Worm (Caenorhabditis elegans) whole organism, L3 larva: Measurements from ENCODE around the gene dnj-5.

Experiments used
- ZK546.5 ChIP-seq: sonication (generic microtip); optimal IDR thresholded peaks from 2 replicates; lab custom pipeline; 2017; ENCODE audit warnings: missing biosample characterization, missing genetic modification characterization
- ceh-9 ChIP-seq: sonication (generic microtip); optimal IDR thresholded peaks from 2 replicates; lab custom pipeline; 2018; ENCODE audit warnings: missing biosample characterization, missing genetic modification characterization
- daf-12 ChIP-seq: fragments of 150-350 bp; optimal IDR thresholded peaks from 2 replicates; lab custom pipeline; 2014; ENCODE audit warnings: missing biosample characterization, missing genetic modification reagents, missing genetic modification characterization
- nhr-11 ChIP-seq: fragments of 150-350 bp; optimal IDR thresholded peaks from 2 replicates; lab custom pipeline; 2014; ENCODE audit warnings: missing biosample characterization, missing genetic modification characterization
- nhr-28 ChIP-seq: fragments of 150-350 bp; optimal IDR thresholded peaks from 2 replicates; lab custom pipeline; 2014; ENCODE audit warnings: missing biosample characterization, missing genetic modification characterization
- pqm-1 ChIP-seq: fragments of 150-350 bp; optimal IDR thresholded peaks from 2 replicates; lab custom pipeline; 2017; ENCODE audit warnings: missing biosample characterization, missing genetic modification characterization, inconsistent platforms
- skn-1 ChIP-seq: fragments of 150-350 bp; optimal IDR thresholded peaks from 2 replicates; lab custom pipeline; 2014; ENCODE audit warnings: missing biosample characterization, missing genetic modification characterization
- unc-62 ChIP-seq: fragments of 150-350 bp; sonication (generic microtip); optimal IDR thresholded peaks from 4 replicates; lab custom pipeline; 2014; ENCODE audit warnings: missing biosample characterization, missing genetic modification reagents, missing genetic modification characterization
- ztf-11 ChIP-seq: fragments of 150-350 bp; optimal IDR thresholded peaks from 2 replicates; lab custom pipeline; 2014; ENCODE audit warnings: missing biosample characterization, missing genetic modification characterization

DNA sequence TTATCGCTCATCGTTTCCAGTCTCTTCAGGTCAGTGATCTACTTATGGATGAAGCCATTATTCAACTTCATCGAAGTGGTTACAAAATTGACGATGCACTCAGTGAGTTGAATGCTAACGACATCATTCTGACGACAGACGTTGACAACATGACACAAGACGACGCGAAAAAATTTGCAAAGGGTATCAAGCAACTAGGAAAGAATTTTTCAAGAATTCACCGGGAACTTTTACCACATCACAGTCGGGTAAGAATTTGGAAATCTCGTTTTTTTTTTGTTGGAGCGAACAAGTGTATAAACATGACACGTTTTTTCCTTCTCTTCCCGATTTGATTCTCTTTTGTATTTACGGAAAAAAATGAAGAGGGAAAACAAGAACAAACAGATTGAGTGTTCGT, 17.4 kb downstream of the dnj-5 start:
- no peak for TF ChIP-seq unc-62 (GFP tag; lab: Kevin White, UChicago)
- TF ChIP-seq daf-12 (tag; lab: Kevin White, UChicago), result no peak
- no peak for TF ChIP-seq ztf-11 (tag; lab: Kevin White, UChicago)
- TF ChIP-seq pqm-1 (tag; lab: Kevin White, UChicago), result no peak
- TF ChIP-seq nhr-11 (tag; lab: Kevin White, UChicago), result no peak
- no peak for TF ChIP-seq ZK546.5 (tag; lab: Kevin White, UChicago)
- TF ChIP-seq nhr-28, result no peak
- TF ChIP-seq ceh-9 (tag; lab: Kevin White, UChicago), result no peak
- no peak for TF ChIP-seq skn-1 (tag; lab: Kevin White, UChicago)
